Worm (Caenorhabditis elegans) whole organism, mixed stage, embryonic: Measurements from ENCODE around the gene pha-2.
A peak's percentile ranks its signal among the peaks of the same experiment; 100 is the strongest.

Experiments used
- M03D4.4 ChIP-seq: sonication (generic microtip); optimal IDR thresholded peaks from 2 replicates; lab custom pipeline; 2017; ENCODE audit warnings: mild to moderate bottlenecking, missing genetic modification characterization, missing compliant biosample characterization
- bed-3 ChIP-seq: fragments of 200-800 bp; sonication (Bioruptor generic); optimal IDR thresholded peaks from 3 replicates; lab custom pipeline; 2018; ENCODE audit warnings: mild to moderate bottlenecking, missing genetic modification characterization, moderate library complexity, missing compliant biosample characterization
- blmp-1 ChIP-seq: fragments of 150-350 bp; optimal IDR thresholded peaks from 2 replicates; lab custom pipeline; 2014; ENCODE audit warnings: missing biosample characterization, missing genetic modification characterization
- ceh-39 ChIP-seq: fragments of 150-350 bp; optimal IDR thresholded peaks from 2 replicates; lab custom pipeline; 2014; ENCODE audit warnings: missing biosample characterization, missing genetic modification characterization
- ceh-43 ChIP-seq: fragments of 200-800 bp; sonication (Bioruptor generic); optimal IDR thresholded peaks from 2 replicates; lab custom pipeline; 2018; ENCODE audit warnings: mild to moderate bottlenecking, missing genetic modification characterization, moderate library complexity, missing compliant biosample characterization
- ceh-83 ChIP-seq: fragments of 200-800 bp; sonication (Bioruptor generic); optimal IDR thresholded peaks from 2 replicates; lab custom pipeline; 2018; ENCODE audit warnings: mild to moderate bottlenecking, missing genetic modification characterization, missing compliant biosample characterization
- ces-1 ChIP-seq: fragments of 150-350 bp; optimal IDR thresholded peaks from 2 replicates; lab custom pipeline; 2014; ENCODE audit warnings: missing biosample characterization, missing genetic modification reagents, missing genetic modification characterization
- cnd-1 ChIP-seq: fragments of 200-800 bp; sonication (Bioruptor generic); optimal IDR thresholded peaks from 2 replicates; lab custom pipeline; 2018; ENCODE audit warnings: mild to moderate bottlenecking, missing genetic modification characterization, missing compliant biosample characterization
- drap-1 ChIP-seq: fragments of 200-800 bp; sonication (Bioruptor generic); optimal IDR thresholded peaks from 3 replicates; lab custom pipeline; 2018; ENCODE audit warnings: mild to moderate bottlenecking, missing genetic modification characterization, missing compliant biosample characterization
- elt-1 ChIP-seq: sonication (generic microtip); optimal IDR thresholded peaks from 2 replicates; lab custom pipeline; 2017; ENCODE audit warnings: missing genetic modification characterization, mild to moderate bottlenecking, missing compliant biosample characterization, antibody characterized with exemption, moderate library complexity, borderline replicate concordance; ENCODE audit not compliant: insufficient read depth
- elt-3 ChIP-seq: fragments of 150-350 bp; optimal IDR thresholded peaks from 2 replicates; lab custom pipeline; 2014; ENCODE audit warnings: missing biosample characterization, missing genetic modification characterization
- flh-1 ChIP-seq: fragments of 200-800 bp; sonication (Bioruptor generic); optimal IDR thresholded peaks from 2 replicates; lab custom pipeline; 2018; ENCODE audit warnings: mild to moderate bottlenecking, missing genetic modification characterization, moderate library complexity, missing compliant biosample characterization
- hlh-1 ChIP-seq: fragments of 150-350 bp; optimal IDR thresholded peaks from 2 replicates; lab custom pipeline; 2014; ENCODE audit warnings: missing biosample characterization, missing genetic modification reagents, missing genetic modification characterization
- lin-13 ChIP-seq: fragments of 150-350 bp; optimal IDR thresholded peaks from 2 replicates; lab custom pipeline; 2014; ENCODE audit warnings: missing biosample characterization, missing genetic modification characterization
- lin-32 ChIP-seq: fragments of 200-800 bp; sonication (Bioruptor generic); optimal IDR thresholded peaks from 2 replicates; lab custom pipeline; 2018; ENCODE audit warnings: mild to moderate bottlenecking, missing genetic modification characterization, missing compliant biosample characterization
- mab-5 ChIP-seq: fragments of 150-350 bp; optimal IDR thresholded peaks from 2 replicates; lab custom pipeline; 2014; ENCODE audit warnings: missing biosample characterization, missing genetic modification characterization
- mep-1 ChIP-seq: fragments of 150-350 bp; optimal IDR thresholded peaks from 2 replicates; lab custom pipeline; 2017; ENCODE audit warnings: missing biosample characterization, missing genetic modification reagents, missing genetic modification characterization, inconsistent platforms
- nhr-12 ChIP-seq: fragments of 150-350 bp; optimal IDR thresholded peaks from 2 replicates; lab custom pipeline; 2014; ENCODE audit warnings: missing biosample characterization, missing genetic modification characterization
- nhr-2 ChIP-seq: fragments of 150-350 bp; optimal IDR thresholded peaks from 2 replicates; lab custom pipeline; 2014; ENCODE audit warnings: missing biosample characterization, missing genetic modification characterization
- nhr-237 ChIP-seq: fragments of 150-350 bp; optimal IDR thresholded peaks from 2 replicates; lab custom pipeline; 2014; ENCODE audit warnings: missing biosample characterization, missing genetic modification characterization
- nhr-28 ChIP-seq: fragments of 150-350 bp; optimal IDR thresholded peaks from 2 replicates; lab custom pipeline; 2014; ENCODE audit warnings: missing biosample characterization, missing genetic modification characterization
- nhr-76 ChIP-seq: sonication (generic microtip); optimal IDR thresholded peaks from 2 replicates; lab custom pipeline; 2017; ENCODE audit warnings: missing biosample characterization, missing genetic modification characterization
- pha-4 ChIP-seq: fragments of 150-350 bp; optimal IDR thresholded peaks from 2 replicates; lab custom pipeline; 2018; ENCODE audit warnings: missing biosample characterization, missing genetic modification reagents, missing genetic modification characterization
- sem-2 ChIP-seq: fragments of 200-800 bp; sonication (Bioruptor generic); optimal IDR thresholded peaks from 2 replicates; lab custom pipeline; 2018; ENCODE audit warnings: mild to moderate bottlenecking, missing genetic modification characterization, missing compliant biosample characterization
- snpc-4 ChIP-seq: fragments of 150-350 bp; optimal IDR thresholded peaks from 2 replicates; lab custom pipeline; 2014; ENCODE audit warnings: missing biosample characterization, missing genetic modification characterization
- sptf-1 ChIP-seq: sonication (generic microtip); optimal IDR thresholded peaks from 2 replicates; lab custom pipeline; 2017; ENCODE audit warnings: mild to moderate bottlenecking, missing genetic modification characterization, moderate library complexity, missing compliant biosample characterization
- tbx-8 ChIP-seq: fragments of 200-800 bp; sonication (Bioruptor generic); optimal IDR thresholded peaks from 2 replicates; lab custom pipeline; 2018; ENCODE audit warnings: mild to moderate bottlenecking, missing genetic modification characterization, moderate library complexity, missing compliant biosample characterization
- unc-120 ChIP-seq: sonication (generic microtip); optimal IDR thresholded peaks from 2 replicates; lab custom pipeline; 2017; ENCODE audit warnings: missing genetic modification characterization, missing compliant biosample characterization; ENCODE audit not compliant: poor library complexity, severe bottlenecking
- unc-62 ChIP-seq: fragments of 150-350 bp; optimal IDR thresholded peaks from 2 replicates; lab custom pipeline; 2014; ENCODE audit warnings: missing biosample characterization, missing genetic modification reagents, missing genetic modification characterization

Gene pha-2

ce11 chrX:637588-637987 lies 795 bp upstream of the pha-2 start:
- no peak for TF ChIP-seq lin-32
- TF ChIP-seq ceh-43 = no peak
- no peak for TF ChIP-seq sptf-1 (tag; lab: Kevin White, UChicago)
- TF ChIP-seq ceh-83 = no peak
- no peak for TF ChIP-seq elt-1 (tag; lab: Kevin White, UChicago)
- TF ChIP-seq sem-2 = no peak
- TF ChIP-seq bed-3 (GFP tag; lab: Kevin White, UChicago) = no peak
- no peak for TF ChIP-seq drap-1 (GFP tag; lab: Kevin White, UChicago)
- no peak for TF ChIP-seq snpc-4 (tag; lab: Kevin White, UChicago)
- no peak for TF ChIP-seq mab-5 (tag; lab: Kevin White, UChicago)
- TF ChIP-seq ces-1 = no peak
- no peak for TF ChIP-seq M03D4.4
- no peak for TF ChIP-seq tbx-8
- TF ChIP-seq nhr-237 (tag; lab: Kevin White, UChicago) = no peak
- TF ChIP-seq blmp-1 (tag; lab: Kevin White, UChicago) = no peak
- TF ChIP-seq cnd-1 (tag; lab: Kevin White, UChicago) = no peak
- no peak for TF ChIP-seq nhr-76
- no peak for TF ChIP-seq unc-62 (GFP tag; lab: Kevin White, UChicago)
- TF ChIP-seq, all 35 proteins: peak for 0

ce11 chrX:629134-629533 lies 7.7 kb downstream of the pha-2 start, which contains the start of gene M6.4:
Gene M6.4, plus strand, starts transcription at chrX:629188.
- no peak for TF ChIP-seq ceh-39 (tag; lab: Kevin White, UChicago)

- TF ChIP-seq tbx-8 (no peak), ceh-43 (no peak), flh-1 (GFP tag; lab: Kevin White, UChicago) (no peak), hlh-1 (tag; lab: Kevin White, UChicago) (peak; percentile 25), sem-2 (no peak), nhr-12 (no peak), ceh-39 (tag; lab: Kevin White, UChicago) (no peak)
Measured at ce11 chrX:621688-622087, 15.1 kb downstream of the pha-2 start.

- TF ChIP-seq unc-120 (tag; lab: Kevin White, UChicago) (no peak), lin-32 (no peak), drap-1 (GFP tag; lab: Kevin White, UChicago) (no peak), hlh-1 (tag; lab: Kevin White, UChicago) (no peak), nhr-76 (no peak), M03D4.4 (no peak), snpc-4 (tag; lab: Kevin White, UChicago) (no peak), pha-4 (tag; lab: Kevin White, UChicago) (no peak), sem-2 (no peak), mep-1 (tag; lab: Kevin White, UChicago) (no peak), sptf-1 (tag; lab: Kevin White, UChicago) (no peak), bed-3 (GFP tag; lab: Kevin White, UChicago) (no peak), nhr-2 (tag; lab: Kevin White, UChicago) (no peak), elt-1 (tag; lab: Kevin White, UChicago) (no peak)
Measured at ce11 chrX:621190-621589, 15.6 kb downstream of the pha-2 start, which contains the start of gene unc-96. Gene unc-96, minus strand, starts transcription at chrX:621290.

- no peak for TF ChIP-seq lin-32
- no peak for TF ChIP-seq ceh-83
- TF ChIP-seq mab-5 (tag; lab: Kevin White, UChicago) = no peak
- TF ChIP-seq nhr-237 (tag; lab: Kevin White, UChicago) = no peak
- no peak for TF ChIP-seq pha-4 (tag; lab: Kevin White, UChicago)
- no peak for TF ChIP-seq M03D4.4
- TF ChIP-seq drap-1 (GFP tag; lab: Kevin White, UChicago) = no peak
- TF ChIP-seq cnd-1 (tag; lab: Kevin White, UChicago) = no peak
- TF ChIP-seq nhr-28 (tag; lab: Kevin White, UChicago) = no peak
- no peak for TF ChIP-seq unc-120 (tag; lab: Kevin White, UChicago)
- TF ChIP-seq snpc-4 (tag; lab: Kevin White, UChicago) = no peak
- no peak for TF ChIP-seq lin-13 (tag; lab: Kevin White, UChicago)
- no peak for TF ChIP-seq sem-2
- no peak for TF ChIP-seq elt-3
- no peak for TF ChIP-seq bed-3 (GFP tag; lab: Kevin White, UChicago)
- TF ChIP-seq sptf-1 (tag; lab: Kevin White, UChicago) = no peak
Measured at ce11 chrX:617730-618129, 19.1 kb downstream of the pha-2 start.
